Worm (Caenorhabditis elegans) whole organism, L2 larva: ENCODE data around the gene R07E3.7.

Source experiments
- egl-27 ChIP-seq: sonication (generic microtip); optimal IDR thresholded peaks from 3 replicates; lab custom pipeline; 2017; ENCODE audit warnings: missing biosample characterization, missing genetic modification reagents, missing genetic modification characterization
- nhr-11 ChIP-seq: fragments of 150-350 bp; optimal IDR thresholded peaks from 2 replicates; lab custom pipeline; 2014; ENCODE audit warnings: missing biosample characterization, missing genetic modification characterization

DNA sequence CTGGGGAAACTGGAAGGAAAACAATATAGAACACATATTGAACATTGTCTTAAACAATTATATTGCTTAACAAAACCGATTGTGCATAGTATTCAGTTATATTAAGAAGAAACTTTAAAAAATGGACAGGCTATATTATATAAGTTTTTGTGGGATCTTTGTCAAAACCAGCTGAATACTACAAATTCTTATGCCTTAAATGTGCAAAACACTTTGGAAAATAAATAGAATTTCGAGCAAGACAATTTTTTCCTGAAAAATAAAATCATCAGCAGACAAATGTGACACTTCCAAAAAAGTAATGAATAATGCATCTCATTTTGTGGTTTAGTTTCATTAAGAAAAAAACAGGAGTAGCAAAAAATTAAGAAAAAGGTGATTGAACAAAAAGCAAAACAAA lies 58.1 kb downstream of the R07E3.7 start:
- TF ChIP-seq nhr-11 (tag; lab: Kevin White, UChicago) (no peak), egl-27 (tag; lab: Kevin White, UChicago) (no peak)
